Worm (Caenorhabditis elegans): ENCODE data around the gene T04C12.8.

DNA sequence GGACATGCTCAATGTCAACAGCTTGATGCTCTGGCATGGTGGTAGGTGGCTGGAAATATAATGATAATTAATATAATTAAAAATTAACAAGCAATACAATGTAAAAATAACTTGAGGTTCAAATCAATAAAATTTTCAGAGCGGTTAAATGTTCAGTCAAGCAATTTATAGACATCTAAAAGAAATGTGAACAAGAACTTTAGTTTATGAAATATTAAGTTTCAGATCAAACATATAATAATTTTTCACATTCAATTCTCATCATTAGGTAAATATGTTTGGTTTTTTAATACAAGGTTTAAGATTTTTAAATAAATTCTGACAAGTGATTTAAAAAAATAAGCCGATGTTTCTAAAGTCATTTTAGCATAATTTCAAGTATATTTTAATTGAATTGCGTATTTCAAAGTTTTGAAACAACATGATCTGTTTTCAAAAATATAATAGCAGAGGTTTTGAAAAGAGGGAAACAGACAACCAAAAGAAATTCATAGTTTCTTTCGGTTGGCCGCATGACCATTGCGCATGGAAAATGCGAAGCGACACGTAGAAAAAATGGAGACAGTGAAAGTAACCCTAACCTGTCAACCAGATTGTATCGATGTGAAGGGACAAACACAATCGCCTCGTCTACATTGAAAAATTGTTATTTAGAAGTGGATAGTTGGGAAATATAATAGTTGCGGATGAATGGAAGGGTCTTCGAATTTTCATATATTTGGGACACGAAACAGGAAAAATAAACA is 8.7 kb downstream of the T04C12.8 start, which contains the start of gene T04C12.11:
- TF ChIP-seq elt-2 (tag; optimal IDR thresholded peaks at IDR 0.05), result no peak
- TF ChIP-seq zag-1 (tag; optimal IDR thresholded peaks at IDR 0.05), result no peak
- TF ChIP-seq hlh-4 (tag; optimal IDR thresholded peaks at IDR 0.05), result no peak
- no peak for TF ChIP-seq pqm-1 (tag; optimal IDR thresholded peaks at IDR 0.05)
- TF ChIP-seq snpc-4 (tag; optimal IDR thresholded peaks at IDR 0.05), result no peak
- TF ChIP-seq unc-62 (GFP tag; optimal IDR thresholded peaks at IDR 0.05), result no peak
- TF ChIP-seq lin-35 (GFP tag; optimal IDR thresholded peaks at IDR 0.05), result peak in 1 of 2 experiments; percentile 19
- TF ChIP-seq fkh-10 (GFP tag; optimal IDR thresholded peaks at IDR 0.05), result no peak
- TF ChIP-seq dpl-1 (GFP tag; optimal IDR thresholded peaks at IDR 0.05), result no peak
- no peak for TF ChIP-seq fkh-8 (tag; optimal IDR thresholded peaks at IDR 0.05)

All from whole organism, L1 larva.